Fruit fly (Drosophila melanogaster): Measurements from ENCODE around the gene CG31709.

Gene CG31709

dm6 chr2L:9617908-9618307, 38.5 kb upstream of the CG31709 start (continued):
- TF ChIP-seq YL-1 (GFP tag; optimal IDR thresholded peaks at IDR 0.05) (no peak), lola (GFP tag; optimal IDR thresholded peaks at IDR 0.05) (no peak), dpn (GFP tag; optimal IDR thresholded peaks at IDR 0.05) (no peak), CG7357 (GFP tag; IDR thresholded peaks at IDR 0.05) (no peak), tgo (GFP tag; IDR thresholded peaks at IDR 0.05) (0 out of 3 replicates have a peak, but pooled peaks have one; percentile 24), cwo (GFP tag; optimal IDR thresholded peaks at IDR 0.05) (peak; percentile 58), HHEX (GFP tag; optimal IDR thresholded peaks at IDR 0.05) (peak; percentile 5), ranshi (GFP tag; IDR thresholded peaks at IDR 0.05) (no peak), az2 (GFP tag; optimal IDR thresholded peaks at IDR 0.05) (no peak), CG18599 (GFP tag; optimal IDR thresholded peaks at IDR 0.05) (peak; percentile 38), CG8290 (GFP tag; optimal IDR thresholded peaks at IDR 0.05) (no peak), CG8290 (tag; optimal IDR thresholded peaks at IDR 0.05) (no peak), CG4404 (GFP tag; IDR thresholded peaks at IDR 0.05) (no peak), Drgx (GFP tag; IDR thresholded peaks at IDR 0.05) (no peak), Poxn (GFP tag; IDR thresholded peaks at IDR 0.05) (no peak), CG1792 (GFP tag; optimal IDR thresholded peaks at IDR 0.05) (no peak), B-H1 (GFP tag; IDR thresholded peaks at IDR 0.05) (no peak), CG17829 (tag; optimal IDR thresholded peaks at IDR 0.05) (no peak), CG4820 (GFP tag; optimal IDR thresholded peaks at IDR 0.05) (no peak), Adf1 (GFP tag; IDR thresholded peaks at IDR 0.05) (no peak), CG11093 (GFP tag; IDR thresholded peaks at IDR 0.05) (no peak), Meics (GFP tag; optimal IDR thresholded peaks at IDR 0.05) (peak; percentile 11), Vsx1 (GFP tag; optimal IDR thresholded peaks at IDR 0.05) (peak; percentile 11), CG12299 (tag; optimal IDR thresholded peaks at IDR 0.05) (no peak), CG18262 (tag; optimal IDR thresholded peaks at IDR 0.05) (peak; percentile 12), sens (GFP tag) (peak; percentile 67), salm (tag; optimal IDR thresholded peaks at IDR 0.05) (no peak)

dm6 chr2L:9616654-9617053, 37.2 kb upstream of the CG31709 start:
- TF ChIP-seq Dp (GFP tag; optimal IDR thresholded peaks at IDR 0.05) (peak; percentile 74), nau (GFP tag; optimal IDR thresholded peaks at IDR 0.05) (no peak), CG10565 (GFP tag; optimal IDR thresholded peaks at IDR 0.05) (no peak), CG15269 (tag; optimal IDR thresholded peaks at IDR 0.05) (peak; percentile 16), zen (tag; optimal IDR thresholded peaks at IDR 0.05) (peak; percentile 6), Hmr (GFP tag; optimal IDR thresholded peaks at IDR 0.05) (peak; percentile 73), Dip2 (GFP tag; IDR thresholded peaks at IDR 0.05) (no peak), CkIIα-i1 (GFP tag; IDR thresholded peaks at IDR 0.05) (no peak; the same call in 1 of the 2 replicates), dimm (GFP tag; IDR thresholded peaks at IDR 0.05) (no peak), CG16813 (GFP tag; IDR thresholded peaks at IDR 0.05; ENCODE audit: partially characterized antibody) (peak; percentile 73), tap (tag; optimal IDR thresholded peaks at IDR 0.05) (no peak), Deaf1 (tag; optimal IDR thresholded peaks at IDR 0.05) (peak; percentile 50), CG14050 (GFP tag; IDR thresholded peaks at IDR 0.05) (no peak; the same call in 2 of the 3 replicates), mld (GFP tag; IDR thresholded peaks at IDR 0.05; ENCODE audit: partially characterized antibody) (no peak), CG9817 (tag; optimal IDR thresholded peaks at IDR 0.05) (peak; percentile 37), CG11723 (GFP tag; optimal IDR thresholded peaks at IDR 0.05) (no peak), pho (GFP tag; optimal IDR thresholded peaks at IDR 0.05) (peak; percentile 21), CG8359 (GFP tag; optimal IDR thresholded peaks at IDR 0.05; ENCODE audit: borderline replicate concordance) (no peak), Dref (GFP tag; IDR thresholded peaks at IDR 0.05) (peak; percentile 99), CG12071 (GFP tag; optimal IDR thresholded peaks at IDR 0.05) (peak; percentile 22), CG8765 (GFP tag; IDR thresholded peaks at IDR 0.05) (no peak), gfzf (GFP tag; optimal IDR thresholded peaks at IDR 0.05) (peak; percentile 46), tgo (GFP tag; IDR thresholded peaks at IDR 0.05) (peak; percentile 46; the same call in 2 of the 3 replicates), pan (optimal IDR thresholded peaks at IDR 0.05) (no peak), pan (GFP tag; optimal IDR thresholded peaks at IDR 0.05 in 1 of 2, IDR thresholded peaks at IDR 0.05 in 1 of 2) (peak in 1 of 2 experiments; percentile 56), dmrt99B (tag; optimal IDR thresholded peaks at IDR 0.05) (no peak)

Data from whole organism, embryonic.